Worm (Caenorhabditis elegans): ENCODE data around the gene B0554.1.

DNA sequence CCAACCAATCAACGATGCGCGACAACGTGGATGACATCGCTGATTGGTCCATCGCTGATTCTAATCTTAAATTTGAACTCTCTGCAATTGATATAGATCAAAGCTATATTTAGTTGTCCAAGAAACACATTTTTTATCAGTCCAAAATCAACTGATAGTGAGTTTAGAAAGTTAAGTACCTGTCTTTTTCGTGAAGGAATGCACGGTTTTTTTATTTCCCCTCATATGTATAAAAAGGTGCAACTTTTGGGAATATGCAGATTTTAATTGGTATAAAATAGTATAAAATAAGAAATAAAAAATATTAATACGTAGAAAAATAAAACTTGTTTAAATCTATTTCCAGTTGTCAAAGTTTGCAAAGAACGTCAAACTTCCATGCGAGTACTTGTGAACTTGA is 19.8 kb upstream of the B0554.1 start, which contains the start of gene Y39D8A.1:
- TF ChIP-seq ZK546.5 (tag; optimal IDR thresholded peaks at IDR 0.05) (no peak), nhr-76 (tag; optimal IDR thresholded peaks at IDR 0.05) (no peak), ceh-82 (tag; optimal IDR thresholded peaks at IDR 0.05) (no peak), egl-43 (GFP tag; IDR thresholded peaks at IDR 0.05) (no peak), T26A8.4 (GFP tag; IDR thresholded peaks at IDR 0.05) (no peak), unc-62 (GFP tag; optimal IDR thresholded peaks at IDR 0.05 in 1 of 2) (no peak), unc-62 (tag; optimal IDR thresholded peaks at IDR 0.05) (no peak), mdl-1 (tag; optimal IDR thresholded peaks at IDR 0.05) (no peak)

All from whole organism, L4 larva.